Fruit fly (Drosophila melanogaster) whole organism, prepupa: ENCODE results near the gene Twdlalpha.

Experiments used
- Blimp-1 ChIP-seq: fragments of 200-800 bp; sonication (Bioruptor generic); optimal IDR thresholded peaks from 3 replicates; lab custom pipeline; 2017; ENCODE audit warnings: missing biosample characterization, missing genetic modification characterization, mild to moderate bottlenecking, moderate library complexity, missing genetic modification reagents
- CG11294 ChIP-seq: fragments of 200-800 bp; sonication (Bioruptor generic); IDR thresholded peaks from 2 replicates; pipeline ENCODE4 v1.3.6; 2022; ENCODE audit warnings: missing biosample characterization, missing genetic modification characterization
- CG34406 ChIP-seq: fragments of 200-800 bp; sonication (Bioruptor generic); optimal IDR thresholded peaks from 3 replicates; lab custom pipeline; 2016; ENCODE audit warnings: missing biosample characterization, missing genetic modification characterization
- CG6163 ChIP-seq: fragments of 200-800 bp; sonication (Bioruptor generic); IDR thresholded peaks from 3 replicates; pipeline ENCODE4 v1.3.6; 2022; ENCODE audit warnings: missing biosample characterization, missing genetic modification characterization
- CG6854 ChIP-seq: fragments of 200-800 bp; sonication (Bioruptor generic); optimal IDR thresholded peaks from 2 replicates; lab custom pipeline; 2017; ENCODE audit warnings: missing biosample characterization, mild to moderate bottlenecking, missing genetic modification characterization
- CG9139 ChIP-seq: fragments of 200-800 bp; sonication (Bioruptor generic); optimal IDR thresholded peaks from 3 replicates; lab custom pipeline; 2017; ENCODE audit warnings: missing biosample characterization, mild to moderate bottlenecking, missing genetic modification characterization
- Ets96B ChIP-seq: fragments of 200-800 bp; optimal IDR thresholded peaks from 2 replicates; lab custom pipeline; 2019; ENCODE audit warnings: missing biosample characterization, mild to moderate bottlenecking, missing genetic modification characterization, moderate library complexity
- Gug ChIP-seq: fragments of 200-800 bp; sonication (Bioruptor generic); IDR thresholded peaks from 2 replicates; pipeline ENCODE4 v1.3.6; 2022; ENCODE audit warnings: missing biosample characterization, missing genetic modification characterization
- Hr39 ChIP-seq: fragments of 200-800 bp; sonication (Bioruptor generic); optimal IDR thresholded peaks from 2 replicates; lab custom pipeline; 2016; ENCODE audit warnings: missing biosample characterization, missing genetic modification characterization
- Lpt ChIP-seq: fragments of 200-800 bp; sonication (Bioruptor generic); optimal IDR thresholded peaks from 3 replicates; lab custom pipeline; 2016; ENCODE audit warnings: missing biosample characterization, missing genetic modification characterization
- Sox102F ChIP-seq: fragments of 200-800 bp; sonication (Bioruptor generic); optimal IDR thresholded peaks from 2 replicates; lab custom pipeline; 2016; ENCODE audit warnings: missing biosample characterization, mild to moderate bottlenecking, missing genetic modification characterization
- esn ChIP-seq: fragments of 200-800 bp; sonication (Bioruptor generic); optimal IDR thresholded peaks from 2 replicates; lab custom pipeline; 2016; ENCODE audit warnings: missing biosample characterization, mild to moderate bottlenecking, missing genetic modification characterization, moderate library complexity
- vri ChIP-seq: fragments of 200-800 bp; sonication (Bioruptor generic); optimal IDR thresholded peaks from 3 replicates; lab custom pipeline; 2016; ENCODE audit warnings: missing biosample characterization, mild to moderate bottlenecking, missing genetic modification characterization

- no peak for TF ChIP-seq CG34406 (GFP tag; lab: Kevin White, UChicago)
- no peak for TF ChIP-seq Ets96B (tag; lab: Kevin White, UChicago)
- TF ChIP-seq esn, result no peak
- TF ChIP-seq CG11294, result no peak
- TF ChIP-seq vri (GFP tag; lab: Kevin White, UChicago), result no peak
- TF ChIP-seq Gug (GFP tag; lab: Robert Waterston, UW), result no peak
- no peak for TF ChIP-seq Blimp-1
- TF ChIP-seq Hr39 (GFP tag; lab: Kevin White, UChicago), result no peak
- no peak for TF ChIP-seq Lpt (GFP tag; lab: Kevin White, UChicago)
- no peak for TF ChIP-seq CG6854 (GFP tag; lab: Kevin White, UChicago)
- TF ChIP-seq CG6163 (GFP tag; lab: Robert Waterston, UW), result no peak
- TF ChIP-seq CG9139 (GFP tag; lab: Kevin White, UChicago), result no peak
- no peak for TF ChIP-seq Sox102F (GFP tag; lab: Kevin White, UChicago)
Observed at dm6 chrX:16724544-16724943, 18.1 kb upstream of the Twdlalpha start.
